Fruit fly (Drosophila melanogaster) S2 (cell line): ENCODE measurements around the gene MICU1.

Source experiments
- CG8478 ChIP-seq: fragments of >200 bp; optimal IDR thresholded peaks from 2 replicates; lab custom pipeline; 2018
- CTCF ChIP-seq, 2 experiments: fragments of >200 bp; optimal IDR thresholded peaks; 2 replicates each; lab custom pipeline; 2018

Gene MICU1

DNA sequence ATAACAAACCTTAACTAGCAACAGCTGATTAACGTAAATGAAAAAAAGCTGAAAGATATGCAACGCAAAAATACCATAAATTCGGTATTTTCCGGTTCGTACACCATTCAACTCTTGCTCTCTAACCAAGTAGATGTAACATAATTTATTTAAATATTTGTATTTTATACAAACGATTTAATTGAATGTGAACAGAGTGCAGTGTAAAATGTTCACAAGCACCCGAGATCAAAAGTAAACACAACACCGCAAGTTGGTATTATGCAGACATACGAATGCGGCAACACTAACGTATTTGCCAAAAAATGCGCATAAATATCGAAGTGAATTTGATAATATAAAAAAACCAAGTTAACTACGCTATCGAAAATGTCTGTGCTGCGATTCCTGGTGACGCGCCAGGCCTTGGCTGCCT, at the start of gene MICU1:
MICU1 (plus strand) TSS at position 257 of the 415 bp plus-strand sequence.
- no peak for TF ChIP-seq CG8478 (lab: Kevin White, UChicago)
- no peak for TF ChIP-seq CTCF (optimal IDR thresholded peaks at IDR 0.05; lab: Kevin White, UChicago)

dm6 chr2L:7133506-7134270, 48.3 kb upstream of the MICU1 start:
- TF ChIP-seq CG8478 (lab: Kevin White, UChicago) (no peak), CTCF (optimal IDR thresholded peaks at IDR 0.05; lab: Kevin White, UChicago) (no peak)

DNA sequence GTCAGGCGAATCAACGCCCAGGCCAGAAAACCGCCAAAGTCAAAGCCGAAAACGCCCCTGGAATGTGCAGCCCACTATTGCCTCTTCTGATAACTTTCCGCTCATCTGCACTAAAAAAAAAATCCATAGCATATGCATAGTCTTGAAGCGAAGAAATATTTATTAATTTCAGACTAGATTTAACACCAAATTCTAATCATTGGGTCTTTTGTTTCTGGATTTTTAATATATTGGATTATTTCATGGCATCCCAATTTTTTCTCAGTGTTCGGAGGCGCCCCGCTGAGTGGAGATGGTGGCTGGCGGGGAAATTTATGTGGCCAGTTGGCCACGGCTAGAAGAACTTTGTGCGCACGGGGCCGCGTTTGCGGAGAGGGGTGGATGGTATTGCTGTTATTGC, 47.0 kb upstream of the MICU1 start:
- TF ChIP-seq CTCF (optimal IDR thresholded peaks at IDR 0.05; lab: Kevin White, UChicago) = no peak

- no peak for TF ChIP-seq CG8478 (lab: Kevin White, UChicago)
- TF ChIP-seq CTCF (optimal IDR thresholded peaks at IDR 0.05; lab: Kevin White, UChicago) = no peak
These were observed 45.4 kb upstream of the MICU1 start for dm6 chr2L:7136667-7137066.

dm6 chr2L:7138516-7139061, 43.4 kb upstream of the MICU1 start:
- no peak for TF ChIP-seq CTCF (optimal IDR thresholded peaks at IDR 0.05; lab: Kevin White, UChicago)
- TF ChIP-seq CG8478 (lab: Kevin White, UChicago) = no peak

dm6 chr2L:7140089-7140488, 41.9 kb upstream of the MICU1 start:
- TF ChIP-seq CG8478 (lab: Kevin White, UChicago) (no peak), CTCF (optimal IDR thresholded peaks at IDR 0.05; lab: Kevin White, UChicago) (no peak)

DNA sequence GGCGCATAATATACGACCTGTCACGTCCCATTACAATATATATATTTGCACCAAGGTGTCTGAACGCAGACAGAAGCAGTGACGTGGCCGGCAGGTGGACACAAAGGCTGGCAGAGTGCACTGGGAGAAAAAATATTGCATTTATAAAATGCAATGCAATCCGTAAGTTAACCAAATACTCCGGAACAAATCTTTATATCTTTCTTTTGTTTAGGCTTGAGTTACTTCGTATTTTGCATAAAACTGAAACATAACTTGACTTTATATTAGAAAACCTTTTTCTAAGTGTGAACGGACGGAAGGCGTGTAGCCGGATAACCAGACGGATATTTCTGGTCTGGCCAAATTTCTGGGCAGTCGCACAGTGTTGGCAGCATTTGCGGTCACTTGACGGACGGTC, 38.0 kb upstream of the MICU1 start:
- TF ChIP-seq CTCF (optimal IDR thresholded peaks at IDR 0.05; lab: Kevin White, UChicago) = no peak
- no peak for TF ChIP-seq CG8478 (lab: Kevin White, UChicago)

dm6 chr2L:7145881-7146280, 36.2 kb upstream of the MICU1 start:
- TF ChIP-seq CTCF (optimal IDR thresholded peaks at IDR 0.05; lab: Kevin White, UChicago) (no peak), CG8478 (lab: Kevin White, UChicago) (no peak)

DNA sequence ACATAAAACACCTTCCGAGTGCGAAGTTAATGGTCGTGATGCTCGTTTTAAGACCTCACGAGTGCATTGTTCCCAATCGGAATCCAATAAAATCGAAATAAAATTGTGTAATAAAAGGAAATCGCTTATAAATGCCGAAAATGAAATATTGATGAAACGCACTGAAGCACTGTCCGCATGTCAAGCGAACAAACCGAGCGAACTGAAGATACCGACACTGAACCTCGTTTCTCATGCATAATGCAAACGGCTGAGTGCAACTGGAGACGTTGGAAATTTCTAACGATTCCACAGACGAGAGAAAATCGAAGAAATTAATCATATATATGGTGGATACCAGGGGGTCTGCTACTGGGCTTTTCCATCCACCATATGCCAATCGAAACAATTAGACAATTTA, 34.8 kb upstream of the MICU1 start:
- TF ChIP-seq CG8478 (lab: Kevin White, UChicago) = no peak
- no peak for TF ChIP-seq CTCF (optimal IDR thresholded peaks at IDR 0.05; lab: Kevin White, UChicago)

DNA sequence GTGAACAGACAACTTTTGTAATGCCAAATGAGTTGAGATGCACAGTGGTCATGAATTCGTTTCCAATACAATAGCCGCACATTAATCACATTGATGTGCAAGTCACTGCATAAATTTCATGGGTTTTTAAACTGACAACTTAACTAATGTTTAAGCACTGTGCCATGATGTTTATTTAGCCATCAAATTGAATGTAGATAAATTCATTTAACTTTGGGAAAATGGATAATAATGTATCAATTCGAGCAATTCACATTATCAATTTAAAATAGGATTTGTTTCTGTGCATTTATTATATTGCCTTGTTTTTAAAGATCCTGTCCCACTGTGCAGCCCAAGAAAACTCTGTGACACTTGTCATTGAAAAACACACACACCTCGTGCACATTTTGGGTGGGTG, 33.9 kb upstream of the MICU1 start:
- TF ChIP-seq CTCF (optimal IDR thresholded peaks at IDR 0.05; lab: Kevin White, UChicago) (no peak), CG8478 (lab: Kevin White, UChicago) (no peak)

DNA sequence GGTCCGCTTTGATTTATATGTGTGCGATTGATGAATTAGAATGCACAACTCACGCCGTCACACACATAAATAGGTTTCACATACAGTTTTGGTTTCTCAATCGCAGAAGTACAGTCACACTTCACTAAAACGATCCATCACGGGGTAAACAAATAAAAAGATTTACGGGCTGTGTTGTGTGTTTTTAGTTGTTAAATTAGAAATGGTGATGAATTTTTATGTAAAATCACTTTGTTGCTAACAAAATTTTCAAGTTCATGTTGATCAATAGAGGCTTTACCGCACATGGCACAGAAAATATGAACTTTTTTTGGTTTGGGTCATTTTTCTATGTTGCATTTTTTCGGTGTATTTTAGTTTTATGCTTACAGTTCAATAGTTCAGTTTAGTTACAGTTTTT, 33.1 kb upstream of the MICU1 start:
- TF ChIP-seq CG8478 (lab: Kevin White, UChicago) (no peak), CTCF (optimal IDR thresholded peaks at IDR 0.05; lab: Kevin White, UChicago) (no peak)

dm6 chr2L:7150775-7151174, 31.3 kb upstream of the MICU1 start:
- TF ChIP-seq CTCF (optimal IDR thresholded peaks at IDR 0.05; lab: Kevin White, UChicago) = no peak

- TF ChIP-seq CG8478 (lab: Kevin White, UChicago) (no peak), CTCF (optimal IDR thresholded peaks at IDR 0.05; lab: Kevin White, UChicago) (no peak)
These were observed 29.8 kb upstream of the MICU1 start for dm6 chr2L:7152260-7152659.

dm6 chr2L:7154861-7155594, 27.0 kb upstream of the MICU1 start:
- TF ChIP-seq CTCF (optimal IDR thresholded peaks at IDR 0.05; lab: Kevin White, UChicago) (no peak), CG8478 (lab: Kevin White, UChicago) (no peak)

DNA sequence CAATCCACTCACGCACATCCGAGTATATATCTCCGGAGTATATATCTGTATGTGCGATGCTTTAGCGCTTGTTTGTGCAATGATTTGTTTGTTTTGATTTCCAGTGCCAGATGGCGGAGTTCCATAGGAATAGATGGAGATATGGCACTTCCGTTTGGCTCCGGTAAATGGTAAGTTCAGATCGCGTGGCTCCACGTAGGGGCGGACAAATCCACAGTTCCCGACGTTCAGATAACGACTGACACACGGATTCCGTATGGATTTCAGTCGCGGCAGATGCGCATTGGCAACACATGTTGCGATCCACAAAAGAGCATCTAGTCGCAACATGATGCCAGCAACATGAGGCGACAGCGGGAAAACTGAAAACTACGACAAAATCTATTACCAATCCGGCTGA, 24.6 kb upstream of the MICU1 start, which contains the start of gene Pvf3:
Pvf3 (minus strand) TSS at position 240 of the 400 bp plus-strand sequence.
- TF ChIP-seq CG8478 (lab: Kevin White, UChicago) (no peak), CTCF (optimal IDR thresholded peaks at IDR 0.05; lab: Kevin White, UChicago) (no peak)
